Fruit fly (Drosophila melanogaster) whole organism, embryonic: ENCODE measurements around the gene Tim8.
A peak's percentile ranks its signal among the peaks of the same experiment; 100 is the strongest.

Experiments used
- Bgb ChIP-seq: fragments of 200-800 bp; sonication (Bioruptor generic); IDR thresholded peaks from 2 replicates; pipeline ENCODE4 v1.3.6; 2022; ENCODE audit warnings: missing biosample characterization, missing genetic modification characterization; ENCODE audit not compliant: partially characterized antibody
- BtbVII ChIP-seq: fragments of 200-800 bp; sonication (Bioruptor generic); optimal IDR thresholded peaks from 3 replicates; lab custom pipeline; 2017; ENCODE audit warnings: missing biosample characterization, mild to moderate bottlenecking, missing genetic modification characterization
- CG10267 ChIP-seq: fragments of 200-800 bp; sonication (Bioruptor generic); optimal IDR thresholded peaks from 2 replicates; lab custom pipeline; 2018; ENCODE audit warnings: missing biosample characterization, mild to moderate bottlenecking, missing genetic modification characterization, moderate library complexity
- CG10959 ChIP-seq: fragments of 200-800 bp; sonication (Bioruptor generic); IDR thresholded peaks from 2 replicates; pipeline ENCODE4 v1.3.6; 2022; ENCODE audit warnings: missing biosample characterization, missing genetic modification characterization
- CG11085 ChIP-seq: fragments of 200-800 bp; sonication (Bioruptor generic); IDR thresholded peaks from 2 replicates; pipeline ENCODE4 v1.3.6; 2022; ENCODE audit warnings: missing biosample characterization, missing genetic modification characterization
- CG12071 ChIP-seq: fragments of 200-800 bp; sonication (Bioruptor generic); optimal IDR thresholded peaks from 3 replicates; lab custom pipeline; 2018; ENCODE audit warnings: missing biosample characterization, mild to moderate bottlenecking, missing genetic modification characterization
- CG13287 ChIP-seq: fragments of 200-800 bp; sonication (Bioruptor generic); IDR thresholded peaks from 2 replicates; pipeline ENCODE4 v1.3.6; 2022; ENCODE audit warnings: missing biosample characterization, missing genetic modification characterization; ENCODE audit not compliant: partially characterized antibody
- CG14860 ChIP-seq: fragments of 200-800 bp; sonication (Bioruptor generic); IDR thresholded peaks from 3 replicates; pipeline ENCODE4 v1.3.6; 2022; ENCODE audit warnings: missing biosample characterization, missing genetic modification characterization; ENCODE audit not compliant: partially characterized antibody
- CG15514 ChIP-seq: fragments of 200-800 bp; sonication (Bioruptor generic); optimal IDR thresholded peaks from 3 replicates; lab custom pipeline; 2017; ENCODE audit warnings: missing biosample characterization, missing genetic modification characterization, mild to moderate bottlenecking, moderate library complexity, missing genetic modification reagents
- CG16815 ChIP-seq: fragments of 200-800 bp; sonication (Bioruptor generic); optimal IDR thresholded peaks from 3 replicates; lab custom pipeline; 2017; ENCODE audit warnings: missing biosample characterization, mild to moderate bottlenecking, missing genetic modification characterization
- CG17802 ChIP-seq: fragments of 200-800 bp; sonication (Bioruptor generic); optimal IDR thresholded peaks from 2 replicates; lab custom pipeline; 2018; ENCODE audit warnings: missing biosample characterization, mild to moderate bottlenecking, missing genetic modification characterization, moderate library complexity
- CG17912 ChIP-seq: fragments of 200-800 bp; sonication (Bioruptor generic); optimal IDR thresholded peaks from 2 replicates; lab custom pipeline; 2018; ENCODE audit warnings: missing biosample characterization, mild to moderate bottlenecking, missing genetic modification characterization
- CG2120 ChIP-seq: fragments of 200-800 bp; sonication (Bioruptor generic); optimal IDR thresholded peaks from 3 replicates; lab custom pipeline; 2016; ENCODE audit warnings: missing biosample characterization, missing genetic modification characterization
- CG34224 ChIP-seq: fragments of 200-800 bp; sonication (Bioruptor generic); IDR thresholded peaks from 3 replicates; pipeline ENCODE4 v1.3.6; 2022; ENCODE audit warnings: missing biosample characterization, missing genetic modification characterization; ENCODE audit not compliant: partially characterized antibody
- CG3726 ChIP-seq: fragments of 200-800 bp; sonication (Bioruptor generic); IDR thresholded peaks from 3 replicates; pipeline ENCODE4, ENCODE4 v1.3.6; 2022; ENCODE audit warnings: missing biosample characterization, missing genetic modification characterization
- CG3995 ChIP-seq: fragments of 200-800 bp; sonication (Bioruptor generic); optimal IDR thresholded peaks from 3 replicates; lab custom pipeline; 2016; ENCODE audit warnings: missing biosample characterization, missing genetic modification characterization
- CG4820 ChIP-seq: fragments of 200-800 bp; sonication (Bioruptor generic); optimal IDR thresholded peaks from 3 replicates; lab custom pipeline; 2016; ENCODE audit warnings: missing biosample characterization, missing genetic modification characterization
- CG7372 ChIP-seq: fragments of 200-800 bp; sonication (Bioruptor generic); IDR thresholded peaks from 2 replicates; pipeline ENCODE4 v1.3.6; 2022; ENCODE audit warnings: missing biosample characterization, missing genetic modification characterization
- CG8359 ChIP-seq: fragments of 200-800 bp; sonication (Bioruptor generic); optimal IDR thresholded peaks from 2 replicates; lab custom pipeline; 2017; ENCODE audit warnings: missing biosample characterization, mild to moderate bottlenecking, missing genetic modification characterization, borderline replicate concordance
- CG9609 ChIP-seq: fragments of 200-800 bp; sonication (Bioruptor generic); optimal IDR thresholded peaks from 3 replicates; lab custom pipeline; 2016; ENCODE audit warnings: missing biosample characterization, missing genetic modification characterization
- Drgx ChIP-seq: fragments of 200-800 bp; sonication (Bioruptor generic); IDR thresholded peaks from 2 replicates; pipeline ENCODE4 v1.3.6; 2022; ENCODE audit warnings: missing biosample characterization, missing genetic modification characterization
- HLH54F ChIP-seq: fragments of 200-800 bp; sonication (Bioruptor generic); optimal IDR thresholded peaks from 3 replicates; lab custom pipeline; 2016; ENCODE audit warnings: missing biosample characterization, missing genetic modification characterization
- HmgD ChIP-seq: fragments of 200-800 bp; sonication (Bioruptor generic); optimal IDR thresholded peaks from 3 replicates; lab custom pipeline; 2016; ENCODE audit warnings: missing biosample characterization, missing genetic modification characterization
- MESR4 ChIP-seq: fragments of 200-800 bp; sonication (Bioruptor generic); optimal IDR thresholded peaks from 2 replicates; lab custom pipeline; 2018; ENCODE audit warnings: missing biosample characterization, mild to moderate bottlenecking, missing genetic modification characterization, moderate library complexity
- NFAT ChIP-seq: fragments of 200-800 bp; sonication (Bioruptor generic); IDR thresholded peaks from 2 replicates; pipeline ENCODE4 v1.3.6; 2022; ENCODE audit warnings: missing biosample characterization, missing genetic modification characterization
- Opbp ChIP-seq: fragments of 200-800 bp; sonication (Bioruptor generic); IDR thresholded peaks from 3 replicates; pipeline ENCODE4 v1.3.6; 2022; ENCODE audit warnings: missing biosample characterization, missing genetic modification characterization; ENCODE audit not compliant: partially characterized antibody
- Ptx1 ChIP-seq: fragments of 200-800 bp; sonication (Bioruptor generic); IDR thresholded peaks from 2 replicates; pipeline ENCODE4 v1.3.6; 2022; ENCODE audit warnings: missing biosample characterization, missing genetic modification characterization
- TFAM ChIP-seq: fragments of 200-800 bp; sonication (Bioruptor generic); optimal IDR thresholded peaks from 2 replicates; lab custom pipeline; 2017; ENCODE audit warnings: missing biosample characterization, missing genetic modification characterization, inconsistent platforms
- Taf1 ChIP-seq: fragments of 200-800 bp; sonication (Bioruptor generic); IDR thresholded peaks from 2 replicates; pipeline ENCODE4 v1.3.6; 2022; ENCODE audit warnings: missing biosample characterization, missing genetic modification characterization
- bbx ChIP-seq: fragments of 200-800 bp; sonication (Bioruptor generic); IDR thresholded peaks from 2 replicates; pipeline ENCODE4 v1.3.6; 2022; ENCODE audit warnings: missing biosample characterization, missing genetic modification characterization; ENCODE audit not compliant: partially characterized antibody
- dysf ChIP-seq: fragments of 200-800 bp; sonication (Bioruptor generic); IDR thresholded peaks from 3 replicates; pipeline ENCODE4 v1.3.6; 2022; ENCODE audit warnings: missing biosample characterization, missing genetic modification characterization
- fu2 ChIP-seq: fragments of 200-800 bp; sonication (Bioruptor generic); optimal IDR thresholded peaks from 2 replicates; lab custom pipeline; 2016; ENCODE audit warnings: missing biosample characterization, missing genetic modification characterization
- insv ChIP-seq, 2 experiments: fragments of 200-800 bp; sonication (Bioruptor generic); optimal IDR thresholded peaks; 3 replicates each; lab custom pipeline; 2016 to 2018; ENCODE audit warnings: missing biosample characterization in 2 of 2, missing genetic modification characterization in 2 of 2
- knrl ChIP-seq: fragments of 200-800 bp; sonication (Bioruptor generic); IDR thresholded peaks from 3 replicates; pipeline ENCODE4 v1.3.6; 2022; ENCODE audit warnings: missing biosample characterization, missing genetic modification characterization; ENCODE audit not compliant: partially characterized antibody
- mld ChIP-seq: fragments of 200-800 bp; sonication (Bioruptor generic); IDR thresholded peaks from 3 replicates; pipeline ENCODE4 v1.3.6; 2022; ENCODE audit warnings: missing biosample characterization, missing genetic modification characterization; ENCODE audit not compliant: partially characterized antibody
- sc ChIP-seq, 3 experiments: fragments of >200 bp in 2 of 3; fragments of 200-800 bp in 1 of 3; sonication (Bioruptor generic) in 1 of 3; optimal IDR thresholded peaks; 2 replicates in 2 of 3; 3 replicates in 1 of 3; lab custom pipeline; 2017; ENCODE audit warnings: mild to moderate bottlenecking in 1 of 3, missing biosample characterization in 1 of 3, missing genetic modification characterization in 1 of 3, missing genetic modification reagents in 1 of 3
- shn ChIP-seq: fragments of 200-800 bp; sonication (Bioruptor generic); optimal IDR thresholded peaks from 3 replicates; lab custom pipeline; 2016; ENCODE audit warnings: missing biosample characterization, missing genetic modification characterization
- sima ChIP-seq: fragments of 200-800 bp; sonication (Bioruptor generic); optimal IDR thresholded peaks from 2 replicates; lab custom pipeline; 2016; ENCODE audit warnings: missing biosample characterization, missing genetic modification characterization
- sqz ChIP-seq: fragments of 200-800 bp; sonication (Bioruptor generic); optimal IDR thresholded peaks from 3 replicates; lab custom pipeline; 2018; ENCODE audit warnings: missing biosample characterization, mild to moderate bottlenecking, missing genetic modification characterization
- tio ChIP-seq: fragments of 200-800 bp; sonication (Bioruptor generic); optimal IDR thresholded peaks from 2 replicates; lab custom pipeline; 2017; ENCODE audit warnings: missing biosample characterization, missing genetic modification characterization, inconsistent platforms
- vnd ChIP-seq: fragments of 200-800 bp; sonication (Bioruptor generic); IDR thresholded peaks from 3 replicates; pipeline ENCODE4 v1.3.6; 2022; ENCODE audit warnings: missing biosample characterization, missing genetic modification characterization; ENCODE audit not compliant: partially characterized antibody
- z ChIP-seq: fragments of 200-800 bp; sonication (Bioruptor generic); IDR thresholded peaks from 3 replicates; pipeline ENCODE4 v1.3.6; 2022; ENCODE audit warnings: missing biosample characterization, missing genetic modification characterization

Gene Tim8

DNA sequence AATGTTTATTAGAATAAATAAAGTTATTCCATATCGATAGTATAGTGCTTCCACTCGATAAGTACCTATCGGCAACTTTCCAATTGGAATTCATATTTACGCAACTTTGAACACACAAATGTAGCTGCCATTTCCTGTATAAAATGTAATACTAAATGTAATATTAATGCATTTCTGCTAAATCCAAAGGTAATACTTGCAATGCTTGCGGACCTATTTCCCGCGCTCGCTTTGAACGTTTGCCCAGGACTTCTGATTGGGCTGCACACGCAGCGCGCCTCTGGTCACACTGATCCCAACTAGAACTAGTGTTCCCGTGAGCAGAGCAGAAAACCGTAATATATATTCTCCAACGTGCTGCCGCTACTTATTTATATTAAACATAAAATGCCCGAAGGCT, 1.1 kb downstream of the Tim8 start, which contains the start of gene dlg1 (continued):
- no peak for TF ChIP-seq HLH54F (GFP tag; lab: Kevin White, UChicago)
- TF ChIP-seq Bgb (GFP tag; lab: Robert Waterston, UW) = peak; percentile 65
- TF ChIP-seq CG34224 (GFP tag; lab: Robert Waterston, UW) = peak; percentile 73; the same call in 2 of the 3 replicates
- peak; percentile 73 for TF ChIP-seq CG3995 (GFP tag; lab: Kevin White, UChicago)
- TF ChIP-seq CG10959 (GFP tag; lab: Robert Waterston, UW) = no peak
- no peak for TF ChIP-seq tio (GFP tag; lab: Kevin White, UChicago)
- TF ChIP-seq Opbp = peak; percentile 54; the same call in 1 of the 3 replicates
- TF ChIP-seq CG11085 (GFP tag; lab: Robert Waterston, UW) = no peak
- peak; percentile 65; the same call in 1 of the 3 replicates for TF ChIP-seq CG14860 (GFP tag; lab: Robert Waterston, UW)
- no peak for TF ChIP-seq shn (GFP tag; lab: Kevin White, UChicago)
- no peak for TF ChIP-seq CG4820 (GFP tag; lab: Kevin White, UChicago)
- TF ChIP-seq vnd = peak; percentile 56; the same call in 2 of the 3 replicates
- no peak for TF ChIP-seq sima (GFP tag; lab: Kevin White, UChicago)
- TF ChIP-seq CG16815 (GFP tag; lab: Kevin White, UChicago) = no peak
- no peak for TF ChIP-seq NFAT (GFP tag; lab: Robert Waterston, UW)
- no peak for TF ChIP-seq sqz (GFP tag; lab: Kevin White, UChicago)
- no peak for TF ChIP-seq CG12071 (GFP tag; lab: Kevin White, UChicago)
- TF ChIP-seq CG17802 = no peak
- no peak for TF ChIP-seq dysf
- TF ChIP-seq insv (GFP tag; optimal IDR thresholded peaks at IDR 0.05; lab: Kevin White, UChicago) = peak; percentile 94 to 99
- no peak for TF ChIP-seq Ptx1 (GFP tag; lab: Robert Waterston, UW)
- TF ChIP-seq sc (optimal IDR thresholded peaks at IDR 0.05; lab: Kevin White, UChicago) = no peak
- no peak for TF ChIP-seq sc (GFP tag; optimal IDR thresholded peaks at IDR 0.05; lab: Kevin White, UChicago)
- peak; percentile 55 for TF ChIP-seq bbx (GFP tag; lab: Robert Waterston, UW)
- no peak for TF ChIP-seq CG8359
- TF ChIP-seq TFAM (GFP tag; lab: Kevin White, UChicago) = no peak
- peak; percentile 8 for TF ChIP-seq CG10267 (tag; lab: Kevin White, UChicago)
- TF ChIP-seq CG7372 (GFP tag; lab: Robert Waterston, UW) = no peak
- no peak for TF ChIP-seq CG3726
- no peak for TF ChIP-seq HmgD
- no peak for TF ChIP-seq BtbVII (GFP tag; lab: Kevin White, UChicago)
- no peak for TF ChIP-seq fu2 (GFP tag; lab: Kevin White, UChicago)
- TF ChIP-seq CG15514 (GFP tag; lab: Kevin White, UChicago) = peak; percentile 97
- peak; percentile 50; the same call in 1 of the 3 replicates for TF ChIP-seq mld
- TF ChIP-seq CG13287 = peak; percentile 78
- no peak for TF ChIP-seq CG17912 (GFP tag; lab: Kevin White, UChicago)
- TF ChIP-seq z (GFP tag; lab: Robert Waterston, UW) = no peak
- no peak for TF ChIP-seq CG2120 (GFP tag; lab: Kevin White, UChicago)
- no peak for TF ChIP-seq Taf1 (GFP tag; lab: Robert Waterston, UW)
- no peak for TF ChIP-seq MESR4 (GFP tag; lab: Kevin White, UChicago)
- TF ChIP-seq Drgx (GFP tag; lab: Robert Waterston, UW) = no peak
- no peak for TF ChIP-seq CG9609
- peak; percentile 72 for TF ChIP-seq knrl (GFP tag; lab: Robert Waterston, UW)
